Fruit fly (Drosophila melanogaster) whole organism, adult: ENCODE measurements around the gene Frl.

Experiments
- CG33017 ChIP-seq: fragments of 200-800 bp; sonication (Bioruptor generic); optimal IDR thresholded peaks from 2 replicates; lab custom pipeline; 2018; ENCODE audit warnings: missing biosample characterization, mild to moderate bottlenecking, missing genetic modification characterization, moderate library complexity
- CG5204 ChIP-seq: fragments of 200-800 bp; sonication (Bioruptor generic); optimal IDR thresholded peaks from 2 replicates; lab custom pipeline; 2016; ENCODE audit warnings: missing biosample characterization, missing genetic modification characterization
- Clk ChIP-seq: fragments of 200-800 bp; sonication (Bioruptor generic); optimal IDR thresholded peaks from 2 replicates; lab custom pipeline; 2017; ENCODE audit warnings: missing biosample characterization, missing genetic modification characterization
- kay ChIP-seq: fragments of 200-800 bp; sonication (Bioruptor generic); peaks from one replicate; lab custom pipeline; 2016; ENCODE audit warnings: missing biosample characterization, missing genetic modification characterization, borderline replicate concordance
- ovo ChIP-seq: fragments of 200-800 bp; sonication (Bioruptor generic); optimal IDR thresholded peaks from 2 replicates; lab custom pipeline; 2016; ENCODE audit warnings: missing biosample characterization, missing genetic modification characterization
- toe ChIP-seq: fragments of 200-800 bp; sonication (Bioruptor generic); optimal IDR thresholded peaks from 2 replicates; lab custom pipeline; 2016; ENCODE audit warnings: missing biosample characterization, missing genetic modification characterization

- peak; percentile 55 for TF ChIP-seq CG5204 (GFP tag; lab: Kevin White, UChicago)
- TF ChIP-seq kay (GFP tag; lab: Kevin White, UChicago) = no peak
- TF ChIP-seq toe (GFP tag; lab: Kevin White, UChicago) = peak; percentile 68
- TF ChIP-seq ovo (GFP tag; lab: Kevin White, UChicago) = no peak
- TF ChIP-seq CG33017 (tag; lab: Kevin White, UChicago) = no peak
- peak; percentile 24 for TF ChIP-seq Clk (GFP tag; lab: Kevin White, UChicago)
These were observed 2.0 kb upstream of the Frl start, which contains the start of gene CG6833 for dm6 chr3L:14050944-14051548.
